Worm (Caenorhabditis elegans): ENCODE data around the gene hrpl-1.

DNA sequence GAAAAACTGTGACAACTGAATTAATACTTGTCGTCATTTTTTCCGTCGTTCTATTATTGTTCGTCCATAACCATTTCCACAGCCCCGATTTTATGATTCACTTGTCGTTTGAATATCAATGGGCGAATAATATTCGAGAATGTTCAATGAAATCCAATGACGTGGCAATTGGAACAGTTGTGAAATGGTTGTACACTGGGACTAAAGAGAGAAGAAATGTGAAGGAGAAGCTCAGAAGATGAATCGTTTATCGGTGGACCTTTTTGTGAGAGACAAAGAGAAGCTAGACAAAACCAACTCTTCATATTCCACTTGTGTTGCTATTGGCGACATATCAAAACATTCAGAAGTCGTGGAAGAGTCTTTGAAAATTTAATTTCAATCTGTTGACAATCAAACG lies 27.7 kb upstream of the hrpl-1 start, which contains the start of gene clhm-1:
- TF ChIP-seq hlh-30 (tag; optimal IDR thresholded peaks at IDR 0.05; ENCODE audit: insufficient read depth) = no peak
- no peak for TF ChIP-seq nhr-25 (tag; optimal IDR thresholded peaks at IDR 0.05; ENCODE audit: borderline replicate concordance, insufficient read depth)
- TF ChIP-seq ceh-32 (tag; optimal IDR thresholded peaks at IDR 0.05; ENCODE audit: poor library complexity) = no peak
- no peak for TF ChIP-seq ceh-82 (tag; optimal IDR thresholded peaks at IDR 0.05)
- TF ChIP-seq Y48G9A.11 (GFP tag; IDR thresholded peaks at IDR 0.05) = no peak
- TF ChIP-seq madf-9 (GFP tag; conservative IDR thresholded peaks at IDR 0.05) = no peak
- TF ChIP-seq ztf-11 (tag; optimal IDR thresholded peaks at IDR 0.05) = no peak
- TF ChIP-seq zag-1 (tag; optimal IDR thresholded peaks at IDR 0.05) = no peak
- TF ChIP-seq lir-3 (tag; optimal IDR thresholded peaks at IDR 0.05) = no peak
- no peak for TF ChIP-seq cey-2 (tag; optimal IDR thresholded peaks at IDR 0.05; ENCODE audit: borderline replicate concordance, insufficient read depth)
- no peak for TF ChIP-seq nhr-77 (tag; optimal IDR thresholded peaks at IDR 0.05)
- no peak for TF ChIP-seq nhr-102 (tag; optimal IDR thresholded peaks at IDR 0.05)
- no peak for TF ChIP-seq nhr-237 (tag; optimal IDR thresholded peaks at IDR 0.05)
- TF ChIP-seq vab-7 (GFP tag; IDR thresholded peaks at IDR 0.05) = no peak
